Worm (Caenorhabditis elegans): ENCODE data around the gene wdr-60.

DNA sequence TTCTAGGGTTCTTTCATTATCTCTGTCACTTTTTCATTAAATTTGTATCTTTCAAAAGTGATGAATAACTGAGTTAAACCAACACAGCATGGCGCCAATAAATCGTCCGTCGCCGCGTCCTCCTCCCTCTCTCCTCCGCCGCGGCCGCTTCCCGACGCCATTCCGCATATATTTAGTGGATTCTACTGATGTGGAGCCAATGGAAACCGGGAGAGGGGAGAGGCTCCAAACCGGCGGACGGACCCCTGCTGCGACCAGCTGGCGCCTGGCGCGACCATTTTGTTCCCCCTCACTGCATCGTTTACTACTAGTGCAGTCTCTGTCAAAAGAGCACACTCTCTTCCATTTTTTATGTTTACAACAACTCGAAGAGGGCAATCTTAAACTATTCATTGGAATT, 35.8 kb upstream of the wdr-60 start:
- TF ChIP-seq ceh-63 (GFP tag; optimal IDR thresholded peaks at IDR 0.05) (no peak), sox-4 (tag; optimal IDR thresholded peaks at IDR 0.05) (no peak), nhr-71 (tag; optimal IDR thresholded peaks at IDR 0.05) (no peak), fkh-10 (GFP tag; optimal IDR thresholded peaks at IDR 0.05) (no peak)
